Fruit fly (Drosophila melanogaster) whole organism, embryonic: Measurements from ENCODE around the gene ohgt.

ENCODE experiments used
- BEAF-32 ChIP-seq: fragments of 200-800 bp; sonication (Bioruptor generic); optimal IDR thresholded peaks from 3 replicates; lab custom pipeline; 2017; ENCODE audit warnings: missing biosample characterization, missing genetic modification characterization, mild to moderate bottlenecking, moderate library complexity, missing genetic modification reagents
- BtbVII ChIP-seq: fragments of 200-800 bp; sonication (Bioruptor generic); optimal IDR thresholded peaks from 3 replicates; lab custom pipeline; 2017; ENCODE audit warnings: missing biosample characterization, mild to moderate bottlenecking, missing genetic modification characterization
- CG10543 ChIP-seq: fragments of 200-800 bp; sonication (Bioruptor generic); optimal IDR thresholded peaks from 3 replicates; lab custom pipeline; 2017; ENCODE audit warnings: missing biosample characterization, mild to moderate bottlenecking, missing genetic modification characterization, moderate library complexity
- CG12219 ChIP-seq: fragments of 200-800 bp; sonication (Bioruptor generic); optimal IDR thresholded peaks from 3 replicates; lab custom pipeline; 2018; ENCODE audit warnings: missing biosample characterization, mild to moderate bottlenecking, missing genetic modification characterization
- CG15073 ChIP-seq: fragments of 200-800 bp; sonication (Bioruptor generic); optimal IDR thresholded peaks from 2 replicates; lab custom pipeline; 2016; ENCODE audit warnings: missing biosample characterization, missing genetic modification characterization
- CG15514 ChIP-seq: fragments of 200-800 bp; sonication (Bioruptor generic); optimal IDR thresholded peaks from 3 replicates; lab custom pipeline; 2017; ENCODE audit warnings: missing biosample characterization, missing genetic modification characterization, mild to moderate bottlenecking, moderate library complexity, missing genetic modification reagents
- CG16863 ChIP-seq: fragments of 200-800 bp; sonication (Bioruptor generic); optimal IDR thresholded peaks from 3 replicates; lab custom pipeline; 2016; ENCODE audit warnings: missing biosample characterization, missing genetic modification characterization
- CG17612 ChIP-seq: fragments of 200-800 bp; sonication (Bioruptor generic); IDR thresholded peaks from 2 replicates; pipeline ENCODE4 v1.3.6; 2022; ENCODE audit warnings: missing biosample characterization, missing genetic modification characterization
- CG1792 ChIP-seq: fragments of 200-800 bp; sonication (Bioruptor generic); optimal IDR thresholded peaks from 2 replicates; lab custom pipeline; 2016; ENCODE audit warnings: missing biosample characterization, missing genetic modification characterization
- CG18599 ChIP-seq: fragments of 200-800 bp; sonication (Bioruptor generic); optimal IDR thresholded peaks from 3 replicates; lab custom pipeline; 2017; ENCODE audit warnings: missing biosample characterization, missing genetic modification characterization, mild to moderate bottlenecking, moderate library complexity, missing genetic modification reagents
- CG32532 ChIP-seq: fragments of 200-800 bp; sonication (Bioruptor generic); IDR thresholded peaks from 2 replicates; pipeline ENCODE4 v1.3.6; 2022; ENCODE audit warnings: missing biosample characterization, missing genetic modification characterization
- CG34422 ChIP-seq: fragments of 200-800 bp; sonication (Bioruptor generic); IDR thresholded peaks from 3 replicates; pipeline ENCODE4 v1.3.6; 2022; ENCODE audit warnings: missing biosample characterization, missing genetic modification characterization
- CG5180 ChIP-seq: fragments of 200-800 bp; sonication (Bioruptor generic); optimal IDR thresholded peaks from 3 replicates; lab custom pipeline; 2017; ENCODE audit warnings: missing biosample characterization, missing genetic modification characterization, mild to moderate bottlenecking, moderate library complexity, missing genetic modification reagents
- CG6813 ChIP-seq: fragments of 200-800 bp; sonication (Bioruptor generic); optimal IDR thresholded peaks from 2 replicates; lab custom pipeline; 2017; ENCODE audit warnings: missing biosample characterization, missing genetic modification characterization, mild to moderate bottlenecking, moderate library complexity, missing genetic modification reagents
- CG8359 ChIP-seq: fragments of 200-800 bp; sonication (Bioruptor generic); optimal IDR thresholded peaks from 2 replicates; lab custom pipeline; 2017; ENCODE audit warnings: missing biosample characterization, mild to moderate bottlenecking, missing genetic modification characterization, borderline replicate concordance
- CrebB ChIP-seq: fragments of 200-800 bp; sonication (Bioruptor generic); optimal IDR thresholded peaks from 3 replicates; lab custom pipeline; 2018; ENCODE audit warnings: missing biosample characterization, mild to moderate bottlenecking, missing genetic modification characterization
- Deaf1 ChIP-seq: fragments of 200-800 bp; optimal IDR thresholded peaks from 3 replicates; lab custom pipeline; 2019; ENCODE audit warnings: missing biosample characterization, mild to moderate bottlenecking, missing genetic modification characterization, moderate library complexity
- Dll ChIP-seq: fragments of 200-800 bp; sonication (Bioruptor generic); IDR thresholded peaks from 4 replicates; pipeline ENCODE4 v1.3.6; 2022; ENCODE audit warnings: missing biosample characterization, missing genetic modification characterization; ENCODE audit not compliant: partially characterized antibody
- Doc3 ChIP-seq: fragments of 200-800 bp; sonication (Bioruptor generic); IDR thresholded peaks from 3 replicates; pipeline ENCODE4 v1.3.6; 2022; ENCODE audit warnings: missing biosample characterization, missing genetic modification characterization; ENCODE audit not compliant: partially characterized antibody
- H2.0 ChIP-seq: fragments of 200-800 bp; sonication (Bioruptor generic); IDR thresholded peaks from 2 replicates; pipeline ENCODE4 v1.3.6; 2022; ENCODE audit warnings: missing biosample characterization, missing genetic modification characterization
- Hand ChIP-seq: fragments of 200-800 bp; sonication (Bioruptor generic); optimal IDR thresholded peaks from 2 replicates; lab custom pipeline; 2017; ENCODE audit warnings: mild to moderate bottlenecking, missing biosample characterization, missing genetic modification reagents, missing genetic modification characterization
- Hr78 ChIP-seq, 2 experiments: fragments of 200-800 bp in 1 of 2; fragments of >200 bp in 1 of 2; sonication (Bioruptor generic) in 1 of 2; optimal IDR thresholded peaks; 2 replicates each; lab custom pipeline; 2017 to 2019; ENCODE audit warnings: missing biosample characterization in 2 of 2, missing genetic modification characterization in 2 of 2, mild to moderate bottlenecking in 1 of 2, moderate library complexity in 1 of 2
- MBD-R2 ChIP-seq: fragments of 200-800 bp; sonication (Bioruptor generic); IDR thresholded peaks from 2 replicates; pipeline ENCODE4 v1.3.6; 2022; ENCODE audit warnings: missing biosample characterization, missing genetic modification characterization
- Nf-YC ChIP-seq: fragments of 200-800 bp; optimal IDR thresholded peaks from 3 replicates; lab custom pipeline; 2019; ENCODE audit warnings: missing biosample characterization, mild to moderate bottlenecking, missing genetic modification characterization, moderate library complexity
- Pdp1 ChIP-seq, 2 experiments: fragments of 200-800 bp; sonication (Bioruptor generic); optimal IDR thresholded peaks; 3 replicates each; lab custom pipeline; 2016; ENCODE audit warnings: missing biosample characterization in 2 of 2, missing genetic modification characterization in 2 of 2, mild to moderate bottlenecking in 1 of 2, moderate library complexity in 1 of 2
- TFAM ChIP-seq: fragments of 200-800 bp; sonication (Bioruptor generic); optimal IDR thresholded peaks from 2 replicates; lab custom pipeline; 2017; ENCODE audit warnings: missing biosample characterization, missing genetic modification characterization, inconsistent platforms
- bowl ChIP-seq: fragments of 200-800 bp; sonication (Bioruptor generic); IDR thresholded peaks from 2 replicates; pipeline ENCODE4 v1.3.6; 2022; ENCODE audit warnings: missing biosample characterization, missing genetic modification characterization
- crol ChIP-seq: fragments of 200-800 bp; sonication (Bioruptor generic); IDR thresholded peaks from 2 replicates; pipeline ENCODE4 v1.3.6; 2022; ENCODE audit warnings: missing biosample characterization, missing genetic modification characterization
- crp ChIP-seq, 2 experiments: fragments of 200-800 bp; sonication (Bioruptor generic); optimal IDR thresholded peaks; 2 replicates in 1 of 2; 3 replicates in 1 of 2; lab custom pipeline; 2017; ENCODE audit warnings: missing biosample characterization in 2 of 2, missing genetic modification characterization in 2 of 2, mild to moderate bottlenecking in 1 of 2, moderate library complexity in 1 of 2
- dan ChIP-seq: fragments of 200-800 bp; sonication (Bioruptor generic); IDR thresholded peaks from 2 replicates; pipeline ENCODE4 v1.3.6; 2022; ENCODE audit warnings: missing biosample characterization, missing genetic modification characterization
- dati ChIP-seq: fragments of 200-800 bp; sonication (Bioruptor generic); IDR thresholded peaks from 2 replicates; pipeline ENCODE4 v1.3.6; 2022; ENCODE audit warnings: missing biosample characterization, missing genetic modification characterization
- dmrt99B ChIP-seq: fragments of 200-800 bp; sonication (Bioruptor generic); optimal IDR thresholded peaks from 2 replicates; lab custom pipeline; 2018; ENCODE audit warnings: missing biosample characterization, mild to moderate bottlenecking, missing genetic modification characterization, moderate library complexity
- gcm2 ChIP-seq: fragments of 200-800 bp; sonication (Bioruptor generic); optimal IDR thresholded peaks from 2 replicates; lab custom pipeline; 2016; ENCODE audit warnings: missing biosample characterization, missing genetic modification characterization
- gsb ChIP-seq: fragments of 200-800 bp; sonication (Bioruptor generic); IDR thresholded peaks from 2 replicates; pipeline ENCODE4 v1.3.6; 2022; ENCODE audit warnings: missing biosample characterization, missing genetic modification characterization
- lab ChIP-seq: fragments of 200-800 bp; sonication (Bioruptor generic); optimal IDR thresholded peaks from 3 replicates; lab custom pipeline; 2017; ENCODE audit warnings: missing biosample characterization, missing genetic modification characterization, mild to moderate bottlenecking, moderate library complexity, missing genetic modification reagents
- nom ChIP-seq: fragments of 200-800 bp; sonication (Bioruptor generic); optimal IDR thresholded peaks from 2 replicates; lab custom pipeline; 2017; ENCODE audit warnings: missing biosample characterization, missing genetic modification characterization, mild to moderate bottlenecking, moderate library complexity, missing genetic modification reagents
- pan ChIP-seq, 4 experiments: fragments of >200 bp in 3 of 4; fragments of 200-800 bp in 1 of 4; sonication (Bioruptor generic) in 1 of 4; optimal IDR thresholded peaks in 3 of 4; IDR thresholded peaks in 1 of 4; 2 replicates each; pipeline versions ENCODE4 v1.3.6 to Lab custom; 2017 to 2022; ENCODE audit warnings: missing biosample characterization in 2 of 4, missing genetic modification characterization in 2 of 4, mixed read lengths in 1 of 4
- pb ChIP-seq: fragments of 200-800 bp; sonication (Bioruptor generic); optimal IDR thresholded peaks from 3 replicates; lab custom pipeline; 2016; ENCODE audit warnings: missing biosample characterization, missing genetic modification characterization
- pros ChIP-seq: fragments of 200-800 bp; sonication (Bioruptor generic); optimal IDR thresholded peaks from 3 replicates; lab custom pipeline; 2019; ENCODE audit warnings: missing biosample characterization, mild to moderate bottlenecking, missing genetic modification characterization, moderate library complexity
- pum ChIP-seq: fragments of 200-800 bp; sonication (Bioruptor generic); optimal IDR thresholded peaks from 2 replicates; lab custom pipeline; 2016; ENCODE audit warnings: missing biosample characterization, missing genetic modification characterization
- sc ChIP-seq, 3 experiments: fragments of >200 bp in 2 of 3; fragments of 200-800 bp in 1 of 3; sonication (Bioruptor generic) in 1 of 3; optimal IDR thresholded peaks; 2 replicates in 2 of 3; 3 replicates in 1 of 3; lab custom pipeline; 2017; ENCODE audit warnings: mild to moderate bottlenecking in 1 of 3, missing biosample characterization in 1 of 3, missing genetic modification characterization in 1 of 3, missing genetic modification reagents in 1 of 3
- sd ChIP-seq: fragments of 200-800 bp; sonication (Bioruptor generic); optimal IDR thresholded peaks from 3 replicates; lab custom pipeline; 2018; ENCODE audit warnings: missing biosample characterization, mild to moderate bottlenecking, missing genetic modification characterization, moderate library complexity
- sens-2 ChIP-seq: fragments of 200-800 bp; sonication (Bioruptor generic); IDR thresholded peaks from 2 replicates; pipeline ENCODE4 v1.3.6; 2022; ENCODE audit warnings: missing biosample characterization, missing genetic modification characterization
- sqz ChIP-seq: fragments of 200-800 bp; sonication (Bioruptor generic); optimal IDR thresholded peaks from 3 replicates; lab custom pipeline; 2018; ENCODE audit warnings: missing biosample characterization, mild to moderate bottlenecking, missing genetic modification characterization
- tin ChIP-seq: fragments of 200-800 bp; sonication (Bioruptor generic); optimal IDR thresholded peaks from 3 replicates; lab custom pipeline; 2016; ENCODE audit warnings: missing biosample characterization, missing genetic modification characterization
- trh ChIP-seq: fragments of 200-800 bp; sonication (Bioruptor generic); optimal IDR thresholded peaks from 2 replicates; lab custom pipeline; 2016; ENCODE audit warnings: missing biosample characterization, missing genetic modification characterization
- twi ChIP-seq: fragments of 200-800 bp; optimal IDR thresholded peaks from 2 replicates; lab custom pipeline; 2019; ENCODE audit warnings: missing biosample characterization, mild to moderate bottlenecking, missing genetic modification characterization, moderate library complexity
- zen ChIP-seq: fragments of 200-800 bp; sonication (Bioruptor generic); optimal IDR thresholded peaks from 3 replicates; lab custom pipeline; 2018; ENCODE audit warnings: missing biosample characterization, mild to moderate bottlenecking, missing genetic modification characterization, moderate library complexity

The ohgt gene

dm6 chr3R:10099401-10099848 lies 50.4 kb downstream of the ohgt start (continued):
- TF ChIP-seq sc (optimal IDR thresholded peaks at IDR 0.05; lab: Kevin White, UChicago) (no peak), sc (GFP tag; optimal IDR thresholded peaks at IDR 0.05; lab: Kevin White, UChicago) (no peak), CG8359 (GFP tag; lab: Kevin White, UChicago) (no peak), Hr78 (GFP tag; optimal IDR thresholded peaks at IDR 0.05; lab: Kevin White, UChicago) (peak in 1 of 2 experiments; percentile 94), tin (no peak), dan (GFP tag; lab: Robert Waterston, UW) (no peak), sqz (GFP tag; lab: Kevin White, UChicago) (no peak), CG6813 (GFP tag; lab: Kevin White, UChicago) (peak; percentile 33), nom (GFP tag; lab: Kevin White, UChicago) (no peak), TFAM (no peak), BtbVII (GFP tag; lab: Kevin White, UChicago) (no peak), Deaf1 (tag; lab: Kevin White, UChicago) (peak; percentile 83), Nf-YC (tag; lab: Kevin White, UChicago) (no peak), CG10543 (GFP tag; lab: Kevin White, UChicago) (peak; percentile 91), bowl (GFP tag; lab: Robert Waterston, UW) (no peak), pros (GFP tag; lab: Kevin White, UChicago) (no peak), CG32532 (0 out of 2 replicates have a peak, but pooled peaks have one; percentile 24), sens-2 (GFP tag; lab: Robert Waterston, UW) (no peak), trh (GFP tag; lab: Kevin White, UChicago) (no peak), H2.0 (no peak), Pdp1 (GFP tag; optimal IDR thresholded peaks at IDR 0.05; lab: Kevin White, UChicago) (peak in 1 of 2 experiments; percentile 98), CG34422 (GFP tag; lab: Robert Waterston, UW) (no peak), sd (peak; percentile 55), dmrt99B (tag; lab: Kevin White, UChicago) (no peak), CG12219 (peak; percentile 8), pum (GFP tag; lab: Kevin White, UChicago) (no peak), crp (GFP tag; optimal IDR thresholded peaks at IDR 0.05; lab: Kevin White, UChicago) (peak in 1 of 2 experiments; percentile 7), CG15514 (peak; percentile 20), MBD-R2 (peak; percentile 17; the same call in 1 of the 2 replicates), Hand (GFP tag; lab: Kevin White, UChicago) (peak; percentile 19), gsb (GFP tag; lab: Robert Waterston, UW) (no peak), gcm2 (no peak), Doc3 (GFP tag; lab: Robert Waterston, UW) (no peak), twi (peak; percentile 23), BEAF-32 (no peak), pb (GFP tag; lab: Kevin White, UChicago) (no peak), dati (GFP tag; lab: Robert Waterston, UW) (no peak), CG15073 (no peak), CG16863 (no peak), Dll (GFP tag; lab: Robert Waterston, UW) (no peak), CG1792 (GFP tag; lab: Kevin White, UChicago) (no peak), lab (GFP tag; lab: Kevin White, UChicago) (peak; percentile 73), CrebB (tag; lab: Kevin White, UChicago) (no peak), CG17612 (GFP tag; lab: Robert Waterston, UW) (no peak), zen (tag; lab: Kevin White, UChicago) (no peak), crol (GFP tag; lab: Robert Waterston, UW) (peak; percentile 37; the same call in 1 of the 2 replicates), CG5180 (GFP tag; lab: Kevin White, UChicago) (peak; percentile 31), CG18599 (peak; percentile 32), pan (optimal IDR thresholded peaks at IDR 0.05; lab: Kevin White, UChicago) (no peak), pan (GFP tag; optimal IDR thresholded peaks at IDR 0.05 in 1 of 2, IDR thresholded peaks at IDR 0.05 in 1 of 2) (peak in 1 of 2 experiments; percentile 16)
